Worm (Caenorhabditis elegans): Measurements from ENCODE around the gene Y49F6B.20.
"Not testable (repeated sequence)": the region's sequence is repeated elsewhere in the genome, so short reads cannot be mapped to it uniquely, and the experiment has no call there.

Y49F6B.20 gene

ce11 chrII:3452421-3452820 lies 18.0 kb downstream of the Y49F6B.20 start, which contains the start of gene C16C8.12:
Gene C16C8.12 (plus strand): TSS chrII:3452721.
- TF ChIP-seq him-1 (tag; optimal IDR thresholded peaks at IDR 0.05) = no peak
- TF ChIP-seq dao-5 (tag; optimal IDR thresholded peaks at IDR 0.05) = no peak
- no peak for TF ChIP-seq W03F9.2 (tag; optimal IDR thresholded peaks at IDR 0.05)

- not testable (repeated sequence) for TF ChIP-seq him-1, dao-5, W03F9.2 (tag; optimal IDR thresholded peaks at IDR 0.05)
These were observed 20.9 kb downstream of the Y49F6B.20 start, which contains the start of gene C16C8.14 for ce11 chrII:3449514-3449913. Gene C16C8.14 (plus strand): TSS chrII:3449814.

- TF ChIP-seq dao-5 (tag; optimal IDR thresholded peaks at IDR 0.05) = no peak
- no peak for TF ChIP-seq him-1 (tag; optimal IDR thresholded peaks at IDR 0.05)
- TF ChIP-seq W03F9.2 (tag; optimal IDR thresholded peaks at IDR 0.05) = no peak
These were observed 21.6 kb downstream of the Y49F6B.20 start, which contains the start of gene C16C8.25 for ce11 chrII:3448776-3449280. Gene C16C8.25 (plus strand): TSS chrII:3449230.

ce11 chrII:3447906-3448305 lies 22.5 kb downstream of the Y49F6B.20 start, which contains the start of gene C16C8.21:
Gene C16C8.21 (plus strand): TSS chrII:3448206.
- TF ChIP-seq dao-5 (tag; optimal IDR thresholded peaks at IDR 0.05) = no peak
- TF ChIP-seq him-1 (tag; optimal IDR thresholded peaks at IDR 0.05) = no peak
- no peak for TF ChIP-seq W03F9.2 (tag; optimal IDR thresholded peaks at IDR 0.05)

ce11 chrII:3446647-3447046 lies 23.8 kb downstream of the Y49F6B.20 start, which contains the start of the genes C16C8.20 and gldi-6:
Gene C16C8.20 (plus strand): TSS chrII:3446947.
Gene gldi-6 (plus strand): TSS chrII:3446947.
- TF ChIP-seq him-1 (tag; optimal IDR thresholded peaks at IDR 0.05) = no peak
- TF ChIP-seq W03F9.2 (tag; optimal IDR thresholded peaks at IDR 0.05) = no peak
- no peak for TF ChIP-seq dao-5 (tag; optimal IDR thresholded peaks at IDR 0.05)

ce11 chrII:3445285-3445806 lies 25.1 kb downstream of the Y49F6B.20 start, which contains the start of the genes C16C8.5 and C16C8.16:
Gene C16C8.5 (minus strand): TSS chrII:3445385.
Gene C16C8.16 (plus strand): TSS chrII:3445756.
- TF ChIP-seq him-1 (tag; optimal IDR thresholded peaks at IDR 0.05) (no peak), dao-5 (tag; optimal IDR thresholded peaks at IDR 0.05) (no peak), W03F9.2 (tag; optimal IDR thresholded peaks at IDR 0.05) (no peak)

- TF ChIP-seq dao-5 (tag; optimal IDR thresholded peaks at IDR 0.05) (no peak), him-1 (tag; optimal IDR thresholded peaks at IDR 0.05) (no peak), W03F9.2 (tag; optimal IDR thresholded peaks at IDR 0.05) (no peak)
These were observed 26.2 kb downstream of the Y49F6B.20 start, which contains the start of gene C16C8.4 for ce11 chrII:3444280-3444679. Gene C16C8.4 (minus strand): TSS chrII:3444380.

- TF ChIP-seq dao-5 (tag; optimal IDR thresholded peaks at IDR 0.05) (no peak), W03F9.2 (tag; optimal IDR thresholded peaks at IDR 0.05) (no peak), him-1 (tag; optimal IDR thresholded peaks at IDR 0.05) (no peak)
These were observed 27.3 kb downstream of the Y49F6B.20 start, which contains the start of gene C16C8.22 for ce11 chrII:3443154-3443553. Gene C16C8.22 (minus strand): TSS chrII:3443254.

- TF ChIP-seq W03F9.2 (tag; optimal IDR thresholded peaks at IDR 0.05) (no peak), dao-5 (tag; optimal IDR thresholded peaks at IDR 0.05) (no peak), him-1 (tag; optimal IDR thresholded peaks at IDR 0.05) (no peak)
These were observed 29.1 kb downstream of the Y49F6B.20 start, which contains the start of gene C16C8.27 for ce11 chrII:3441377-3441776. Gene C16C8.27 (plus strand): TSS chrII:3441677.

- TF ChIP-seq dao-5 (tag; optimal IDR thresholded peaks at IDR 0.05) (no peak), him-1 (tag; optimal IDR thresholded peaks at IDR 0.05) (no peak), W03F9.2 (tag; optimal IDR thresholded peaks at IDR 0.05) (no peak)
These were observed 29.9 kb downstream of the Y49F6B.20 start, which contains the start of gene C16C8.17 for ce11 chrII:3440641-3440926. Gene C16C8.17 (plus strand): TSS chrII:3440827.

ce11 chrII:3439842-3440640 lies 30.4 kb downstream of the Y49F6B.20 start:
- TF ChIP-seq him-1 (tag; optimal IDR thresholded peaks at IDR 0.05) (no peak), W03F9.2 (tag; optimal IDR thresholded peaks at IDR 0.05) (no peak), dao-5 (tag; optimal IDR thresholded peaks at IDR 0.05) (no peak)

- TF ChIP-seq W03F9.2 (tag; optimal IDR thresholded peaks at IDR 0.05) = no peak
- TF ChIP-seq dao-5 (tag; optimal IDR thresholded peaks at IDR 0.05) = peak; percentile 73
- no peak for TF ChIP-seq him-1 (tag; optimal IDR thresholded peaks at IDR 0.05)
These were observed 31.2 kb downstream of the Y49F6B.20 start for ce11 chrII:3439244-3439698.

ce11 chrII:3438280-3438679 lies 32.2 kb downstream of the Y49F6B.20 start:
- TF ChIP-seq dao-5 (tag; optimal IDR thresholded peaks at IDR 0.05) (no peak), him-1 (tag; optimal IDR thresholded peaks at IDR 0.05) (no peak), W03F9.2 (tag; optimal IDR thresholded peaks at IDR 0.05) (no peak)
